Fruit fly (Drosophila melanogaster) whole organism, embryonic: Measurements from ENCODE around the gene CG42824.

Source experiments
- Abd-B ChIP-seq: fragments of 200-800 bp; sonication (Bioruptor generic); optimal IDR thresholded peaks from 2 replicates; lab custom pipeline; 2018; ENCODE audit warnings: missing biosample characterization, mild to moderate bottlenecking, missing genetic modification characterization, moderate library complexity
- Atf-2 ChIP-seq: fragments of 200-800 bp; sonication (Bioruptor generic); optimal IDR thresholded peaks from 2 replicates; lab custom pipeline; 2016; ENCODE audit warnings: missing biosample characterization, missing genetic modification characterization
- CG10209 ChIP-seq: fragments of 200-800 bp; sonication (Bioruptor generic); optimal IDR thresholded peaks from 3 replicates; lab custom pipeline; 2017; ENCODE audit warnings: missing biosample characterization, mild to moderate bottlenecking, missing genetic modification characterization, missing genetic modification reagents
- CG10543 ChIP-seq: fragments of 200-800 bp; sonication (Bioruptor generic); optimal IDR thresholded peaks from 3 replicates; lab custom pipeline; 2017; ENCODE audit warnings: missing biosample characterization, mild to moderate bottlenecking, missing genetic modification characterization, moderate library complexity
- CG11247 ChIP-seq: fragments of 200-800 bp; sonication (Bioruptor generic); IDR thresholded peaks from 2 replicates; pipeline ENCODE4 v1.3.6; 2022; ENCODE audit warnings: missing biosample characterization, missing genetic modification characterization
- CG11504 ChIP-seq: fragments of 200-800 bp; sonication (Bioruptor generic); optimal IDR thresholded peaks from 3 replicates; lab custom pipeline; 2019; ENCODE audit warnings: missing biosample characterization, mild to moderate bottlenecking, missing genetic modification characterization, moderate library complexity
- CG13894 ChIP-seq: fragments of 200-800 bp; sonication (Bioruptor generic); optimal IDR thresholded peaks from 3 replicates; lab custom pipeline; 2018; ENCODE audit warnings: missing biosample characterization, mild to moderate bottlenecking, missing genetic modification characterization, moderate library complexity
- CG1529 ChIP-seq: fragments of 200-800 bp; sonication (Bioruptor generic); optimal IDR thresholded peaks from 3 replicates; lab custom pipeline; 2018; ENCODE audit warnings: missing biosample characterization, missing genetic modification characterization
- CG16813 ChIP-seq: fragments of 200-800 bp; sonication (Bioruptor generic); IDR thresholded peaks from 3 replicates; pipeline ENCODE4 v1.3.6; 2022; ENCODE audit warnings: missing biosample characterization, missing genetic modification characterization; ENCODE audit not compliant: partially characterized antibody
- CG17802 ChIP-seq: fragments of 200-800 bp; sonication (Bioruptor generic); optimal IDR thresholded peaks from 2 replicates; lab custom pipeline; 2018; ENCODE audit warnings: missing biosample characterization, mild to moderate bottlenecking, missing genetic modification characterization, moderate library complexity
- CG2116 ChIP-seq: fragments of 200-800 bp; sonication (Bioruptor generic); optimal IDR thresholded peaks from 3 replicates; lab custom pipeline; 2018; ENCODE audit warnings: missing biosample characterization, mild to moderate bottlenecking, missing genetic modification characterization
- CG31365 ChIP-seq: fragments of 200-800 bp; sonication (Bioruptor generic); optimal IDR thresholded peaks from 2 replicates; lab custom pipeline; 2018; ENCODE audit warnings: missing biosample characterization, mild to moderate bottlenecking, missing genetic modification characterization
- CG3281 ChIP-seq: fragments of 200-800 bp; sonication (Bioruptor generic); optimal IDR thresholded peaks from 3 replicates; lab custom pipeline; 2017; ENCODE audit warnings: missing biosample characterization, mild to moderate bottlenecking, missing genetic modification characterization
- CG34422 ChIP-seq: fragments of 200-800 bp; sonication (Bioruptor generic); IDR thresholded peaks from 3 replicates; pipeline ENCODE4 v1.3.6; 2022; ENCODE audit warnings: missing biosample characterization, missing genetic modification characterization
- CG42726 ChIP-seq: fragments of 200-800 bp; sonication (Bioruptor generic); IDR thresholded peaks from 2 replicates; pipeline ENCODE4 v1.3.6; 2022; ENCODE audit warnings: missing biosample characterization, missing genetic modification characterization; ENCODE audit not compliant: partially characterized antibody
- CG4282 ChIP-seq: fragments of 200-800 bp; sonication (Bioruptor generic); optimal IDR thresholded peaks from 2 replicates; lab custom pipeline; 2016; ENCODE audit warnings: missing biosample characterization, missing genetic modification characterization
- CG4730 ChIP-seq: fragments of 200-800 bp; sonication (Bioruptor generic); IDR thresholded peaks from 2 replicates; pipeline ENCODE4 v1.3.6; 2022; ENCODE audit warnings: missing biosample characterization, missing genetic modification characterization
- CG6765 ChIP-seq: fragments of 200-800 bp; sonication (Bioruptor generic); optimal IDR thresholded peaks from 3 replicates; lab custom pipeline; 2017; ENCODE audit warnings: missing biosample characterization, mild to moderate bottlenecking, missing genetic modification characterization
- CG6791 ChIP-seq: fragments of 200-800 bp; sonication (Bioruptor generic); IDR thresholded peaks from 3 replicates; pipeline ENCODE4 v1.3.6; 2022; ENCODE audit warnings: missing biosample characterization, missing genetic modification characterization; ENCODE audit not compliant: partially characterized antibody
- CG9817 ChIP-seq: fragments of 200-800 bp; sonication (Bioruptor generic); optimal IDR thresholded peaks from 2 replicates; lab custom pipeline; 2018; ENCODE audit warnings: missing biosample characterization, mild to moderate bottlenecking, missing genetic modification characterization, moderate library complexity
- Ets65A ChIP-seq: fragments of 200-800 bp; sonication (Bioruptor generic); peaks from one replicate; lab custom pipeline; 2016; ENCODE audit warnings: missing biosample characterization, missing genetic modification characterization
- HLH4C ChIP-seq: fragments of 200-800 bp; sonication (Bioruptor generic); IDR thresholded peaks from 3 replicates; pipeline ENCODE4 v1.3.6; 2022; ENCODE audit warnings: missing biosample characterization, missing genetic modification characterization; ENCODE audit not compliant: partially characterized antibody
- HmgD ChIP-seq: fragments of 200-800 bp; sonication (Bioruptor generic); optimal IDR thresholded peaks from 3 replicates; lab custom pipeline; 2016; ENCODE audit warnings: missing biosample characterization, missing genetic modification characterization
- HmgZ ChIP-seq: fragments of 200-800 bp; sonication (Bioruptor generic); optimal IDR thresholded peaks from 2 replicates; lab custom pipeline; 2018; ENCODE audit warnings: missing biosample characterization, mild to moderate bottlenecking, missing genetic modification characterization
- Hr3 ChIP-seq: fragments of 200-800 bp; sonication (Bioruptor generic); optimal IDR thresholded peaks from 3 replicates; lab custom pipeline; 2016; ENCODE audit warnings: missing biosample characterization, missing genetic modification characterization
- Myb ChIP-seq: fragments of 200-800 bp; sonication (Bioruptor generic); optimal IDR thresholded peaks from 2 replicates; lab custom pipeline; 2016; ENCODE audit warnings: missing biosample characterization, missing genetic modification characterization
- Nf-YB ChIP-seq: fragments of 200-800 bp; sonication (Bioruptor generic); optimal IDR thresholded peaks from 3 replicates; lab custom pipeline; 2019; ENCODE audit warnings: missing biosample characterization, mild to moderate bottlenecking, missing genetic modification characterization, moderate library complexity
- Opbp ChIP-seq: fragments of 200-800 bp; sonication (Bioruptor generic); IDR thresholded peaks from 3 replicates; pipeline ENCODE4 v1.3.6; 2022; ENCODE audit warnings: missing biosample characterization, missing genetic modification characterization; ENCODE audit not compliant: partially characterized antibody
- TFAM ChIP-seq: fragments of 200-800 bp; sonication (Bioruptor generic); optimal IDR thresholded peaks from 2 replicates; lab custom pipeline; 2017; ENCODE audit warnings: missing biosample characterization, missing genetic modification characterization, inconsistent platforms
- Tbp ChIP-seq: fragments of >200 bp; optimal IDR thresholded peaks from 2 replicates; lab custom pipeline; 2018; ENCODE audit warnings: missing biosample characterization, missing genetic modification characterization
- Xbp1 ChIP-seq: fragments of 200-800 bp; sonication (Bioruptor generic); optimal IDR thresholded peaks from 3 replicates; lab custom pipeline; 2016; ENCODE audit warnings: missing biosample characterization, mild to moderate bottlenecking, missing genetic modification characterization
- amos ChIP-seq: fragments of 200-800 bp; sonication (Bioruptor generic); IDR thresholded peaks from 2 replicates; pipeline ENCODE4 v1.3.6; 2022; ENCODE audit warnings: missing biosample characterization, missing genetic modification characterization; ENCODE audit not compliant: partially characterized antibody
- bcd ChIP-seq: fragments of 200-800 bp; sonication (Bioruptor generic); optimal IDR thresholded peaks from 2 replicates; lab custom pipeline; 2017; ENCODE audit warnings: missing biosample characterization, mild to moderate bottlenecking, missing genetic modification characterization
- bigmax ChIP-seq: fragments of 200-800 bp; sonication (Bioruptor generic); optimal IDR thresholded peaks from 2 replicates; lab custom pipeline; 2018; ENCODE audit warnings: missing biosample characterization, mild to moderate bottlenecking, missing genetic modification characterization
- br ChIP-seq: fragments of >200 bp; optimal IDR thresholded peaks from 2 replicates; lab custom pipeline; 2017
- chn ChIP-seq: fragments of 200-800 bp; sonication (Bioruptor generic); optimal IDR thresholded peaks from 2 replicates; lab custom pipeline; 2016; ENCODE audit warnings: missing biosample characterization, missing genetic modification characterization
- gem ChIP-seq: fragments of 200-800 bp; sonication (Bioruptor generic); optimal IDR thresholded peaks from 2 replicates; lab custom pipeline; 2019; ENCODE audit warnings: missing biosample characterization, mild to moderate bottlenecking, missing genetic modification characterization, moderate library complexity
- grn ChIP-seq: fragments of 200-800 bp; sonication (Bioruptor generic); optimal IDR thresholded peaks from 3 replicates; lab custom pipeline; 2017; ENCODE audit warnings: missing biosample characterization, missing genetic modification characterization
- hb ChIP-seq: fragments of 200-800 bp; sonication (Bioruptor generic); IDR thresholded peaks from 3 replicates; pipeline ENCODE4 v1.3.6; 2022; ENCODE audit warnings: missing biosample characterization, missing genetic modification characterization; ENCODE audit not compliant: partially characterized antibody
- jing ChIP-seq: fragments of 200-800 bp; sonication (Bioruptor generic); optimal IDR thresholded peaks from 2 replicates; lab custom pipeline; 2018; ENCODE audit warnings: missing biosample characterization, mild to moderate bottlenecking, missing genetic modification characterization
- knrl ChIP-seq: fragments of 200-800 bp; sonication (Bioruptor generic); IDR thresholded peaks from 3 replicates; pipeline ENCODE4 v1.3.6; 2022; ENCODE audit warnings: missing biosample characterization, missing genetic modification characterization; ENCODE audit not compliant: partially characterized antibody
- lola ChIP-seq, 3 experiments: fragments of >200 bp in 2 of 3; fragments of 200-800 bp in 1 of 3; sonication (Bioruptor generic) in 1 of 3; optimal IDR thresholded peaks; 2 replicates each; lab custom pipeline; 2017 to 2019; ENCODE audit warnings: missing biosample characterization in 3 of 3, missing genetic modification characterization in 3 of 3, mild to moderate bottlenecking in 1 of 3, moderate library complexity in 1 of 3
- pita ChIP-seq: fragments of 200-800 bp; sonication (Bioruptor generic); optimal IDR thresholded peaks from 2 replicates; lab custom pipeline; 2017; ENCODE audit warnings: missing biosample characterization, mild to moderate bottlenecking, missing genetic modification characterization
- sens ChIP-seq: fragments of 200-800 bp; sonication (Bioruptor generic); peaks from one replicate; lab custom pipeline; 2016; ENCODE audit warnings: missing biosample characterization, missing genetic modification characterization
- sens-2 ChIP-seq: fragments of 200-800 bp; sonication (Bioruptor generic); IDR thresholded peaks from 2 replicates; pipeline ENCODE4 v1.3.6; 2022; ENCODE audit warnings: missing biosample characterization, missing genetic modification characterization
- stwl ChIP-seq: fragments of 200-800 bp; sonication (Bioruptor generic); optimal IDR thresholded peaks from 3 replicates; lab custom pipeline; 2018; ENCODE audit warnings: missing biosample characterization, mild to moderate bottlenecking, missing genetic modification characterization, moderate library complexity
- zfh2 ChIP-seq: fragments of 200-800 bp; sonication (Bioruptor generic); optimal IDR thresholded peaks from 2 replicates; lab custom pipeline; 2016; ENCODE audit warnings: missing biosample characterization, missing genetic modification characterization

Gene CG42824

DNA sequence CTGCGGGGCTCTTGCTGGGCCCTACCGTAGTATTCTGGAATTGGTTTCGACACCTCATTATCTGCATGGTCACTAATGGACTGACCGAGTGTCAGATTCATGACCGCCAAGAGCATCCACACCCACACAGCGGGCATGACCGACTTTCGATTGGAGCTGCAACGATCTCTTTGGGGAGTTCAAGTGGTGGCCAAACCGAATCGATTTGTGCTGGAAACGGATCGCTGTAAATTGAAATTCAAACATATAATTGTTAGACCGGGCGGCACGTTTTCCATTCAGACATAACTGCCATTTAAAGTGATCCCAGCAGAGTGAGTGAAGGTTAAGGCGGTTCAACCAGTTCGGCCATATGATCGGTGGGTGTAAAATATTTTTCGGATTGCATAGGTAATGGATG, at the start of gene CG42824, which contains the start of gene CG42798:
CG42824 (minus strand) TSS at position 101 of the 400 bp plus-strand sequence.
CG42798 (plus strand) TSS at position 268 of the 400 bp plus-strand sequence.
- no peak for TF ChIP-seq CG11504
- TF ChIP-seq, all 482 proteins: peak for 0

DNA sequence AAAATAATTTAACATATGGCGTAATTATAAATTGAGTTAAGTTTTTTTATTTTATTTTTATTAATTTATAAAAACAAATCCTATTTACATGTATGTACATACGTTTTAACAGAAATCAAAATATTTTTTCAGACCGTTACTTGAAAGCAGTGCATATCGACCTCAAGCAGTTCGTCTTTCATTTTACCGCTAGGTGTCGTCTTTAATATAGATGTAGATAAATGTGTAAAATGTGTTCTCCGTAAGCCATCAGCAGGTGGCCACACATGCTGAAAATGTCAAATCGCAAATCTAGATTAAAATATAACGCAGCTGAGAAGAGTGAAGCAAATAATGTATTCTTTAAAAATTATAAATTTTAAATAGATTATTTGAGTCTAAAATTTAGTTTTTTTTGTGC, 43.1 kb upstream of the CG42824 start:
- peak; percentile 4 for TF ChIP-seq Hr3
- peak; percentile 16 for TF ChIP-seq CG9817
- TF ChIP-seq br (lab: Kevin White, UChicago) = no peak
- TF ChIP-seq sens-2 = no peak
- TF ChIP-seq Abd-B = peak; percentile 60
- TF ChIP-seq CG4282 (GFP tag; lab: Kevin White, UChicago) = no peak
- peak; percentile 87 for TF ChIP-seq Ets65A (GFP tag; lab: Kevin White, UChicago)
- peak; percentile 62 for TF ChIP-seq CG17802
- TF ChIP-seq CG4730 (GFP tag; lab: Robert Waterston, UW) = no peak
- TF ChIP-seq knrl = peak; percentile 65; the same call in 2 of the 3 replicates
- TF ChIP-seq CG6791 (GFP tag; lab: Robert Waterston, UW) = peak; percentile 69
- peak; percentile 69; the same call in 2 of the 3 replicates for TF ChIP-seq Opbp
- peak; percentile 10 for TF ChIP-seq HmgZ (tag; lab: Kevin White, UChicago)
- peak; percentile 9 for TF ChIP-seq CG13894 (tag; lab: Kevin White, UChicago)
- TF ChIP-seq gem (tag; lab: Kevin White, UChicago) = peak; percentile 18
- no peak for TF ChIP-seq chn (GFP tag; lab: Kevin White, UChicago)
- TF ChIP-seq bcd (GFP tag; lab: Kevin White, UChicago) = peak; percentile 19
- TF ChIP-seq HLH4C (GFP tag; lab: Robert Waterston, UW) = peak; percentile 15; the same call in 1 of the 3 replicates
- TF ChIP-seq jing (GFP tag; lab: Kevin White, UChicago) = no peak
- TF ChIP-seq Nf-YB = no peak
- peak; percentile 96 for TF ChIP-seq Myb (GFP tag; lab: Kevin White, UChicago)
- TF ChIP-seq CG10543 (GFP tag; lab: Kevin White, UChicago) = no peak
- no peak for TF ChIP-seq CG10209 (GFP tag; lab: Kevin White, UChicago)
- peak; percentile 6 for TF ChIP-seq pita (GFP tag; lab: Kevin White, UChicago)
- TF ChIP-seq CG34422 (GFP tag; lab: Robert Waterston, UW) = no peak; the same call in 2 of the 3 replicates
- TF ChIP-seq CG42726 (GFP tag; lab: Robert Waterston, UW) = peak; percentile 71
- TF ChIP-seq HmgD (GFP tag; lab: Kevin White, UChicago) = peak; percentile 28
- no peak for TF ChIP-seq Atf-2
- no peak for TF ChIP-seq TFAM (GFP tag; lab: Kevin White, UChicago)
- no peak for TF ChIP-seq CG6765 (GFP tag; lab: Kevin White, UChicago)
- TF ChIP-seq CG3281 = no peak
- TF ChIP-seq stwl (tag; lab: Kevin White, UChicago) = peak; percentile 96
- TF ChIP-seq CG31365 = peak; percentile 97
- peak; percentile 51; the same call in 2 of the 3 replicates for TF ChIP-seq hb (GFP tag; lab: Robert Waterston, UW)
- peak; percentile 45; the same call in 1 of the 3 replicates for TF ChIP-seq CG16813 (GFP tag; lab: Robert Waterston, UW)
- no peak for TF ChIP-seq CG1529 (GFP tag; lab: Kevin White, UChicago)
- TF ChIP-seq Tbp (GFP tag; lab: Kevin White, UChicago) = no peak
- peak; percentile 25 for TF ChIP-seq grn (GFP tag; lab: Kevin White, UChicago)
- TF ChIP-seq lola (GFP tag; optimal IDR thresholded peaks at IDR 0.05; lab: Kevin White, UChicago) = no peak
- peak; percentile 48 for TF ChIP-seq sens (GFP tag; lab: Kevin White, UChicago)
- TF ChIP-seq CG2116 = peak; percentile 14
- TF ChIP-seq zfh2 = no peak
- peak; percentile 31 for TF ChIP-seq Xbp1
- no peak for TF ChIP-seq bigmax (GFP tag; lab: Kevin White, UChicago)
- no peak for TF ChIP-seq CG11247
- TF ChIP-seq amos (GFP tag; lab: Robert Waterston, UW) = peak; percentile 62
- TF ChIP-seq CG11504 = peak; percentile 46
